Worm (Caenorhabditis elegans) whole organism, midembryonic: ENCODE data around the gene K04F1.9.

Experiments
- T22C8.4 ChIP-seq: fragments of 200-800 bp; sonication (Bioruptor generic); IDR thresholded peaks from 2 replicates; pipeline ENCODE4 v1.3.6; 2022; ENCODE audit warnings: missing genetic modification characterization, missing compliant biosample characterization
- ztf-23 ChIP-seq: fragments of 200-800 bp; sonication (Bioruptor generic); IDR thresholded peaks from 2 replicates; pipeline ENCODE4 v1.3.6; 2022; ENCODE audit warnings: missing genetic modification reagents, missing genetic modification characterization, missing compliant biosample characterization

DNA sequence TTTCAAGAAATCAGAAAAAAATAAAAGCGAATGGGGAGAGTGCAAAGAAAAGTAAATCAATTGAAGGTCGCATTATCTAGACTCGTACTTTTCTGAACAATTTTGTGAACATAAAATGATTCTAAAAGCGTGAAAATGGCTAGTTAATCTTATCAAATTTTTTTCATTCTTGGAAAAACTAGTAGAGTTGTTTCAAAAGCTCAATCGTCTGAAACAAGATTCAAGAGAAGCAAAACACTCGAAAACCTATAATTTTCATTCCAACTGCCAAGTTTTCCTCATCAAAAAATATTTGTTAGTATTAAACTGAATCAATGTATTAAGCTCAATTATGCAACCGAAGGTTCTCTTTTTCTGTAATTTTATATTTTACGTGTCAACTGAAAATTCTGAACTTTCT lies 17.0 kb upstream of the K04F1.9 start, which contains the start of gene irld-45:
- TF ChIP-seq T22C8.4 (GFP tag; lab: Robert Waterston, UW) (no peak), ztf-23 (GFP tag; lab: Robert Waterston, UW) (no peak)
